Worm (Caenorhabditis elegans) whole organism, mixed stage, embryonic: ENCODE measurements around the gene bir-2.

Experiments
- M03D4.4 ChIP-seq: sonication (generic microtip); optimal IDR thresholded peaks from 2 replicates; lab custom pipeline; 2017; ENCODE audit warnings: mild to moderate bottlenecking, missing genetic modification characterization, missing compliant biosample characterization
- bed-3 ChIP-seq: fragments of 200-800 bp; sonication (Bioruptor generic); optimal IDR thresholded peaks from 3 replicates; lab custom pipeline; 2018; ENCODE audit warnings: mild to moderate bottlenecking, missing genetic modification characterization, moderate library complexity, missing compliant biosample characterization
- ceh-39 ChIP-seq: fragments of 150-350 bp; optimal IDR thresholded peaks from 2 replicates; lab custom pipeline; 2014; ENCODE audit warnings: missing biosample characterization, missing genetic modification characterization
- ceh-43 ChIP-seq: fragments of 200-800 bp; sonication (Bioruptor generic); optimal IDR thresholded peaks from 2 replicates; lab custom pipeline; 2018; ENCODE audit warnings: mild to moderate bottlenecking, missing genetic modification characterization, moderate library complexity, missing compliant biosample characterization
- ceh-83 ChIP-seq: fragments of 200-800 bp; sonication (Bioruptor generic); optimal IDR thresholded peaks from 2 replicates; lab custom pipeline; 2018; ENCODE audit warnings: mild to moderate bottlenecking, missing genetic modification characterization, missing compliant biosample characterization
- ces-1 ChIP-seq: fragments of 150-350 bp; optimal IDR thresholded peaks from 2 replicates; lab custom pipeline; 2014; ENCODE audit warnings: missing biosample characterization, missing genetic modification reagents, missing genetic modification characterization
- cnd-1 ChIP-seq: fragments of 200-800 bp; sonication (Bioruptor generic); optimal IDR thresholded peaks from 2 replicates; lab custom pipeline; 2018; ENCODE audit warnings: mild to moderate bottlenecking, missing genetic modification characterization, missing compliant biosample characterization
- elt-1 ChIP-seq: sonication (generic microtip); optimal IDR thresholded peaks from 2 replicates; lab custom pipeline; 2017; ENCODE audit warnings: missing genetic modification characterization, mild to moderate bottlenecking, missing compliant biosample characterization, antibody characterized with exemption, moderate library complexity, borderline replicate concordance; ENCODE audit not compliant: insufficient read depth
- elt-3 ChIP-seq: fragments of 150-350 bp; optimal IDR thresholded peaks from 2 replicates; lab custom pipeline; 2014; ENCODE audit warnings: missing biosample characterization, missing genetic modification characterization
- hlh-1 ChIP-seq: fragments of 150-350 bp; optimal IDR thresholded peaks from 2 replicates; lab custom pipeline; 2014; ENCODE audit warnings: missing biosample characterization, missing genetic modification reagents, missing genetic modification characterization
- lin-13 ChIP-seq: fragments of 150-350 bp; optimal IDR thresholded peaks from 2 replicates; lab custom pipeline; 2014; ENCODE audit warnings: missing biosample characterization, missing genetic modification characterization
- lin-32 ChIP-seq: fragments of 200-800 bp; sonication (Bioruptor generic); optimal IDR thresholded peaks from 2 replicates; lab custom pipeline; 2018; ENCODE audit warnings: mild to moderate bottlenecking, missing genetic modification characterization, missing compliant biosample characterization
- lsy-2 ChIP-seq: fragments of 150-350 bp; optimal IDR thresholded peaks from 2 replicates; lab custom pipeline; 2014; ENCODE audit warnings: missing biosample characterization, missing genetic modification characterization
- mab-5 ChIP-seq: fragments of 150-350 bp; optimal IDR thresholded peaks from 2 replicates; lab custom pipeline; 2014; ENCODE audit warnings: missing biosample characterization, missing genetic modification characterization
- mep-1 ChIP-seq: fragments of 150-350 bp; optimal IDR thresholded peaks from 2 replicates; lab custom pipeline; 2017; ENCODE audit warnings: missing biosample characterization, missing genetic modification reagents, missing genetic modification characterization, inconsistent platforms
- mls-2 ChIP-seq: sonication (generic microtip); optimal IDR thresholded peaks from 2 replicates; lab custom pipeline; 2016; ENCODE audit warnings: mild to moderate bottlenecking, missing genetic modification characterization, moderate library complexity, missing compliant biosample characterization
- nhr-12 ChIP-seq: fragments of 150-350 bp; optimal IDR thresholded peaks from 2 replicates; lab custom pipeline; 2014; ENCODE audit warnings: missing biosample characterization, missing genetic modification characterization
- nhr-2 ChIP-seq: fragments of 150-350 bp; optimal IDR thresholded peaks from 2 replicates; lab custom pipeline; 2014; ENCODE audit warnings: missing biosample characterization, missing genetic modification characterization
- nhr-237 ChIP-seq: fragments of 150-350 bp; optimal IDR thresholded peaks from 2 replicates; lab custom pipeline; 2014; ENCODE audit warnings: missing biosample characterization, missing genetic modification characterization
- nhr-28 ChIP-seq: fragments of 150-350 bp; optimal IDR thresholded peaks from 2 replicates; lab custom pipeline; 2014; ENCODE audit warnings: missing biosample characterization, missing genetic modification characterization
- nhr-76 ChIP-seq: sonication (generic microtip); optimal IDR thresholded peaks from 2 replicates; lab custom pipeline; 2017; ENCODE audit warnings: missing biosample characterization, missing genetic modification characterization
- pha-4 ChIP-seq: fragments of 150-350 bp; optimal IDR thresholded peaks from 2 replicates; lab custom pipeline; 2018; ENCODE audit warnings: missing biosample characterization, missing genetic modification reagents, missing genetic modification characterization
- sem-2 ChIP-seq: fragments of 200-800 bp; sonication (Bioruptor generic); optimal IDR thresholded peaks from 2 replicates; lab custom pipeline; 2018; ENCODE audit warnings: mild to moderate bottlenecking, missing genetic modification characterization, missing compliant biosample characterization
- snpc-4 ChIP-seq: fragments of 150-350 bp; optimal IDR thresholded peaks from 2 replicates; lab custom pipeline; 2014; ENCODE audit warnings: missing biosample characterization, missing genetic modification characterization
- sptf-1 ChIP-seq: sonication (generic microtip); optimal IDR thresholded peaks from 2 replicates; lab custom pipeline; 2017; ENCODE audit warnings: mild to moderate bottlenecking, missing genetic modification characterization, moderate library complexity, missing compliant biosample characterization
- tbx-8 ChIP-seq: fragments of 200-800 bp; sonication (Bioruptor generic); optimal IDR thresholded peaks from 2 replicates; lab custom pipeline; 2018; ENCODE audit warnings: mild to moderate bottlenecking, missing genetic modification characterization, moderate library complexity, missing compliant biosample characterization
- unc-120 ChIP-seq: sonication (generic microtip); optimal IDR thresholded peaks from 2 replicates; lab custom pipeline; 2017; ENCODE audit warnings: missing genetic modification characterization, missing compliant biosample characterization; ENCODE audit not compliant: poor library complexity, severe bottlenecking
- unc-62 ChIP-seq: fragments of 150-350 bp; optimal IDR thresholded peaks from 2 replicates; lab custom pipeline; 2014; ENCODE audit warnings: missing biosample characterization, missing genetic modification reagents, missing genetic modification characterization
- zip-8 ChIP-seq: fragments of 150-350 bp; optimal IDR thresholded peaks from 2 replicates; lab custom pipeline; 2014; ENCODE audit warnings: missing biosample characterization, missing genetic modification characterization
- ztf-11 ChIP-seq: fragments of 150-350 bp; optimal IDR thresholded peaks from 2 replicates; lab custom pipeline; 2014; ENCODE audit warnings: missing biosample characterization, missing genetic modification characterization

bir-2 gene

ce11 chrV:13565197-13565596 is 3.5 kb upstream of the bir-2 start:
- TF ChIP-seq pha-4, result peak; percentile 54
- TF ChIP-seq ceh-39 (tag; lab: Kevin White, UChicago), result peak; percentile 6
- TF ChIP-seq nhr-237, result peak; percentile 57
- TF ChIP-seq bed-3 (GFP tag; lab: Kevin White, UChicago), result no peak
- peak; percentile 25 for TF ChIP-seq lsy-2 (tag; lab: Kevin White, UChicago)
- peak; percentile 71 for TF ChIP-seq hlh-1
- peak; percentile 20 for TF ChIP-seq unc-62 (GFP tag; lab: Kevin White, UChicago)
- TF ChIP-seq nhr-28 (tag; lab: Kevin White, UChicago), result no peak
- TF ChIP-seq mep-1 (tag; lab: Kevin White, UChicago), result peak; percentile 79
- TF ChIP-seq ces-1 (GFP tag; lab: Kevin White, UChicago), result peak; percentile 47

ce11 chrV:13565781-13566180 is 2.9 kb upstream of the bir-2 start, which contains the start of gene slrp-1:
Gene slrp-1 (plus strand): TSS chrV:13565863.
- TF ChIP-seq zip-8 (no peak), ces-1 (GFP tag; lab: Kevin White, UChicago) (no peak), nhr-12 (tag; lab: Kevin White, UChicago) (no peak), unc-62 (GFP tag; lab: Kevin White, UChicago) (no peak), M03D4.4 (no peak), ceh-39 (tag; lab: Kevin White, UChicago) (no peak)

ce11 chrV:13566967-13567366 is 1.7 kb upstream of the bir-2 start:
- TF ChIP-seq ceh-83 (GFP tag; lab: Kevin White, UChicago) (no peak), ceh-39 (tag; lab: Kevin White, UChicago) (no peak), mls-2 (no peak), lsy-2 (tag; lab: Kevin White, UChicago) (no peak), ztf-11 (no peak), snpc-4 (tag; lab: Kevin White, UChicago) (no peak), lin-32 (GFP tag; lab: Kevin White, UChicago) (no peak), ces-1 (GFP tag; lab: Kevin White, UChicago) (no peak), cnd-1 (tag; lab: Kevin White, UChicago) (no peak), nhr-28 (tag; lab: Kevin White, UChicago) (no peak), mab-5 (tag; lab: Kevin White, UChicago) (no peak), nhr-76 (tag; lab: Kevin White, UChicago) (no peak), elt-3 (tag; lab: Kevin White, UChicago) (no peak)

ce11 chrV:13571714-13572258 is 3.1 kb downstream of the bir-2 start, which contains the start of gene C50B8.4:
Gene C50B8.4 (plus strand): TSS chrV:13572012.
- TF ChIP-seq sem-2 (GFP tag; lab: Kevin White, UChicago) (no peak), ceh-43 (GFP tag; lab: Kevin White, UChicago) (no peak), elt-3 (tag; lab: Kevin White, UChicago) (no peak), nhr-237 (no peak), M03D4.4 (no peak), ceh-83 (GFP tag; lab: Kevin White, UChicago) (no peak), lin-13 (tag; lab: Kevin White, UChicago) (no peak), unc-120 (tag; lab: Kevin White, UChicago) (no peak), pha-4 (no peak)

ce11 chrV:13575866-13576265 is 7.2 kb downstream of the bir-2 start:
- TF ChIP-seq pha-4 (peak; percentile 94), nhr-237 (no peak)

- TF ChIP-seq ces-1 (GFP tag; lab: Kevin White, UChicago) (no peak), mab-5 (tag; lab: Kevin White, UChicago) (no peak), hlh-1 (no peak), tbx-8 (GFP tag; lab: Kevin White, UChicago) (no peak), nhr-12 (tag; lab: Kevin White, UChicago) (no peak), nhr-28 (tag; lab: Kevin White, UChicago) (no peak), mls-2 (no peak), sem-2 (GFP tag; lab: Kevin White, UChicago) (no peak), nhr-2 (tag; lab: Kevin White, UChicago) (no peak), zip-8 (no peak), elt-1 (tag; lab: Kevin White, UChicago) (no peak), cnd-1 (tag; lab: Kevin White, UChicago) (no peak), snpc-4 (tag; lab: Kevin White, UChicago) (no peak), sptf-1 (tag; lab: Kevin White, UChicago) (no peak), bed-3 (GFP tag; lab: Kevin White, UChicago) (no peak), nhr-237 (no peak), nhr-76 (tag; lab: Kevin White, UChicago) (no peak), ztf-11 (no peak), pha-4 (no peak), M03D4.4 (no peak)
Measured at ce11 chrV:13576828-13577227, 8.2 kb downstream of the bir-2 start.
